Worm (Caenorhabditis elegans): ENCODE measurements around the gene C06G4.4.
A peak's percentile ranks its signal among the peaks of the same experiment; 100 is the strongest.

The C06G4.4 gene

ce11 chrIII:7973201-7973767 lies 4.3 kb downstream of the C06G4.4 start, which contains the start of the genes eef-1B.1 and aco-2 (continued):
- TF ChIP-seq lsy-2 (tag; optimal IDR thresholded peaks at IDR 0.05) (peak; percentile 31 to 95), ceh-32 (tag; optimal IDR thresholded peaks at IDR 0.05; ENCODE audit: poor library complexity) (no peak), nhr-28 (tag; optimal IDR thresholded peaks at IDR 0.05) (peak; percentile 84), tra-1 (GFP tag; IDR thresholded peaks at IDR 0.05) (peak; percentile 22; the same call in 1 of the 2 replicates), zag-1 (tag; optimal IDR thresholded peaks at IDR 0.05) (no peak), dpl-1 (GFP tag; optimal IDR thresholded peaks at IDR 0.05) (peak; percentile 92), ztf-7 (tag; optimal IDR thresholded peaks at IDR 0.05) (peak; percentile 78), mxl-2 (GFP tag; conservative IDR thresholded peaks at IDR 0.05) (peak; percentile 71), mdl-1 (tag; optimal IDR thresholded peaks at IDR 0.05) (peak in 1 of 2 experiments; percentile 78), cey-2 (tag; optimal IDR thresholded peaks at IDR 0.05; ENCODE audit: borderline replicate concordance, insufficient read depth) (no peak), tag-97 (GFP tag; IDR thresholded peaks at IDR 0.05) (no peak), attf-4 (tag; optimal IDR thresholded peaks at IDR 0.05) (no peak), pha-4 (GFP tag; IDR thresholded peaks at IDR 0.05) (peak; percentile 64; the same call in 1 of the 2 replicates), pha-4 (tag; optimal IDR thresholded peaks at IDR 0.05) (no peak), dmd-8 (GFP tag; IDR thresholded peaks at IDR 0.05) (no peak), ZK337.2 (GFP tag; IDR thresholded peaks at IDR 0.05) (no peak), zip-11 (GFP tag; IDR thresholded peaks at IDR 0.05) (no peak), spr-1 (tag; optimal IDR thresholded peaks at IDR 0.05) (peak; percentile 72), F37D6.2 (tag; optimal IDR thresholded peaks at IDR 0.05) (peak; percentile 81), nhr-111 (GFP tag; optimal IDR thresholded peaks at IDR 0.05) (no peak), lin-1 (GFP tag; IDR thresholded peaks at IDR 0.05) (peak; percentile 33; the same call in 1 of the 2 replicates), nhr-25 (tag; optimal IDR thresholded peaks at IDR 0.05; ENCODE audit: borderline replicate concordance, insufficient read depth) (peak; percentile 73), nhr-41 (GFP tag; IDR thresholded peaks at IDR 0.05) (no peak), Y75B8A.6 (GFP tag; IDR thresholded peaks at IDR 0.05) (no peak), T26A8.4 (GFP tag; IDR thresholded peaks at IDR 0.05) (peak; percentile 91), madf-5 (GFP tag; IDR thresholded peaks at IDR 0.05) (no peak), nhr-6 (tag; optimal IDR thresholded peaks at IDR 0.05) (peak; percentile 95), dmd-9 (GFP tag; IDR thresholded peaks at IDR 0.05) (0 out of 2 replicates have a peak, but pooled peaks have one; percentile 50), egl-27 (tag; optimal IDR thresholded peaks at IDR 0.05) (no peak), R02D3.7 (tag; optimal IDR thresholded peaks at IDR 0.05) (no peak)

DNA sequence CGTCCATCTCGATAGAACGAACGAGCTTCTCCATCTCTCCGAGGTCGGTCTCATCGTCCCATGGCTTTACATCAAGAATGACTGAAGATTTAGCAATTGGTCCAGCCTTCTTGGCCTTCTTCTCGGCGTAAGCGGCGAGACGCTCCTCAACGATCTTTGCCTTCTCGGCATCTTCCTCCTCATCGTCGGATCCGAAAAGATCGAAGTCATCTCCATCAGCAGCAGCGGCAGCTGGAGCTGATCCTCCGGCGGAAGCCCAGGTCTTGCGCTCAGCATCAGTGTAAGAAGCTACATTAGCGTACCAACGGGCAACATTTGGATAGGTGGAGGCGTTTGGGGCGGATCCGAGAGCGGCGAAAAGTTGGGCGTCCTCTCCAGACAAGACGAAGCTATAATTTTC lies 4.9 kb downstream of the C06G4.4 start:
- no peak for TF ChIP-seq vab-7 (GFP tag; IDR thresholded peaks at IDR 0.05)
- no peak for TF ChIP-seq T20F7.1 (GFP tag; optimal IDR thresholded peaks at IDR 0.05)
- no peak for TF ChIP-seq Y75B8A.6 (GFP tag; IDR thresholded peaks at IDR 0.05)
- TF ChIP-seq nhr-6 (tag; optimal IDR thresholded peaks at IDR 0.05), result no peak
- TF ChIP-seq egl-27 (tag; optimal IDR thresholded peaks at IDR 0.05), result no peak
- no peak for TF ChIP-seq ceh-28 (tag; optimal IDR thresholded peaks at IDR 0.05)
- no peak for TF ChIP-seq pqm-1 (tag; optimal IDR thresholded peaks at IDR 0.05)
- TF ChIP-seq set-16 (GFP tag; IDR thresholded peaks at IDR 0.05), result peak; percentile 85
- TF ChIP-seq ceh-44 (GFP tag; IDR thresholded peaks at IDR 0.05), result peak; percentile 53; the same call in 1 of the 2 replicates
- no peak for TF ChIP-seq aly-2 (tag; optimal IDR thresholded peaks at IDR 0.05)
- no peak for TF ChIP-seq saeg-2 (GFP tag; IDR thresholded peaks at IDR 0.05)
- no peak for TF ChIP-seq snpc-1.2 (GFP tag; IDR thresholded peaks at IDR 0.05)

Measured in whole organism, L4 larva.